Fruit fly (Drosophila melanogaster): ENCODE results near the gene neur.

neur gene

DNA sequence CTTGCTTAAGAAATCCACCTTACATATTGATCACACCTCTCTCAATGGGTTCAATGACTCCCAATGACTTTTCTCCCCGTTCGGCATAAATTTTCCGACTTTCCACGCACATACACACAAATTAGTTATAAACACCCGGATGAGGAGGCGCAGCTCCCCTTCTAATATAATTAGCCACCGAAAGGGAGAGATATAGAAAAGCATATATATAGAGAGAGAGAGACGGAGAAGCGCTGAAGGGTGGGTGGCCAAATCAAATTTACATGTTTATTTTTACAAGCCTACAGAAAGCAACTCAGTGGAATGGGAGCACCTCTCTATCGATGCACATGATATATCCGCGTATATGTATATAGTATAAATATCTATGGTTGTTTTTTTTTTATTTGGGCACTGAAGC, 10.6 kb downstream of the neur start:
- TF ChIP-seq Eip75B (GFP tag; optimal IDR thresholded peaks at IDR 0.05) = no peak
- peak; percentile 31 for TF ChIP-seq fkh (GFP tag; optimal IDR thresholded peaks at IDR 0.05)

DNA sequence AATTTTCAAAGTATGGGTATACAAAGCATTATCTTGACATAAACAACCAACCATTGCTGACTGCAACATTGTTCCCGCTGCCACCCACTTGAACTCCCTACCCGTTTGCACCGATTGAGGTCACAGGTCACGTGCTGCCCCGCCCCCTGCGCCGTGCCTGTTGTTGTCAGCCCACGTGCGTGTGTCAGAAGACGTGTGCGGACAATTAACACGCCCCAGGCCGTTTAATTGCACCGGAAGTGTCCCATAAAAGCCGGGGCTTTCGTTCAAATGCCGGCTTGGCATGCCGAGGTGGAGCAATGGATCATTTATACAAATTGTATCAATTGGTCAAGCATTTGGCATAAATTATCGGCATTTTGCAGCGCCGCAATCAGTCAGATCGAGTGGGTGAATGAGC, 12.2 kb downstream of the neur start:
- TF ChIP-seq Eip93F (GFP tag; optimal IDR thresholded peaks at IDR 0.05) = no peak
- no peak for TF ChIP-seq CG15336 (GFP tag; IDR thresholded peaks at IDR 0.05)
- TF ChIP-seq CG3919 (GFP tag; optimal IDR thresholded peaks at IDR 0.05) = no peak
- TF ChIP-seq svp (GFP tag) = no peak
- TF ChIP-seq lz (GFP tag; optimal IDR thresholded peaks at IDR 0.05) = no peak
- TF ChIP-seq fkh (GFP tag; optimal IDR thresholded peaks at IDR 0.05) = no peak
- TF ChIP-seq dac (GFP tag; optimal IDR thresholded peaks at IDR 0.05) = no peak
- TF ChIP-seq CG3032 (tag; optimal IDR thresholded peaks at IDR 0.05) = no peak
- no peak for TF ChIP-seq CG6163 (GFP tag; IDR thresholded peaks at IDR 0.05)
- TF ChIP-seq Ets21C (GFP tag; optimal IDR thresholded peaks at IDR 0.05) = no peak
- TF ChIP-seq CG8119 (GFP tag; IDR thresholded peaks at IDR 0.05) = no peak
- TF ChIP-seq CG7368 (GFP tag; optimal IDR thresholded peaks at IDR 0.05) = no peak
- no peak for TF ChIP-seq CG6792 (GFP tag; optimal IDR thresholded peaks at IDR 0.05)
- TF ChIP-seq Met (GFP tag; optimal IDR thresholded peaks at IDR 0.05) = no peak
- no peak for TF ChIP-seq Eip75B (GFP tag; optimal IDR thresholded peaks at IDR 0.05)
- no peak for TF ChIP-seq OdsH (GFP tag; optimal IDR thresholded peaks at IDR 0.05)
- TF ChIP-seq Hr39 (GFP tag; optimal IDR thresholded peaks at IDR 0.05) = no peak
- TF ChIP-seq vri (GFP tag; optimal IDR thresholded peaks at IDR 0.05) = no peak
- TF ChIP-seq fd85E (GFP tag; optimal IDR thresholded peaks at IDR 0.05) = no peak

- TF ChIP-seq Met (GFP tag; optimal IDR thresholded peaks at IDR 0.05) (no peak), CG11902 (GFP tag; optimal IDR thresholded peaks at IDR 0.05) (no peak), CG11762 (GFP tag; optimal IDR thresholded peaks at IDR 0.05; ENCODE audit: insufficient read depth) (no peak), CG3919 (GFP tag; optimal IDR thresholded peaks at IDR 0.05) (no peak), CG10631 (GFP tag; optimal IDR thresholded peaks at IDR 0.05) (no peak), fd85E (GFP tag; optimal IDR thresholded peaks at IDR 0.05) (no peak), CG8119 (GFP tag; IDR thresholded peaks at IDR 0.05) (no peak), CG34406 (GFP tag; optimal IDR thresholded peaks at IDR 0.05) (no peak), esn (GFP tag; optimal IDR thresholded peaks at IDR 0.05) (no peak), Sox102F (GFP tag; optimal IDR thresholded peaks at IDR 0.05) (no peak), CG6276 (GFP tag; optimal IDR thresholded peaks at IDR 0.05) (no peak), CG32006 (GFP tag; optimal IDR thresholded peaks at IDR 0.05) (no peak), Hr4 (GFP tag; optimal IDR thresholded peaks at IDR 0.05) (no peak), CG11294 (GFP tag; IDR thresholded peaks at IDR 0.05) (no peak), Lpt (GFP tag; optimal IDR thresholded peaks at IDR 0.05) (no peak), Blimp-1 (GFP tag; optimal IDR thresholded peaks at IDR 0.05) (no peak), Gug (GFP tag; IDR thresholded peaks at IDR 0.05) (no peak)
These were observed 14.3 kb downstream of the neur start for dm6 chr3R:9024835-9025510.

DNA sequence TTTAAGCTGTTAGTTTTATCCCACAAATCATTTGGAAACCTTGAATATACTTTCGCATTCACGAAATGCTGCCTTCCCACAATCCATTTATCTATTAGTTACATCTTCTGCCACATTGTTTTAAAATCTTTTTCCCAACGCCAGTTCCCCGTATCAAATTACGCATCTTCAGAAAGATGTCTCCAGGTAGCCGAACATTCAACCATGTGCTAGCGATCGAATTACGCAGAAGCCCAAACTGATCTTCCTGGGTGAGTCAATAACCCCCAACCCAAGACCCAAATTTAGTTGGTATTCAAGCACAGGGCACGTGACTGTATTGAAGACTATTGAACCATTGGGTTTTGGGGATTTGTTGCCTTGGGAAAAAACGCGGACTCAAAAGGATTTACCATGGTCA, 15.3 kb downstream of the neur start:
- no peak for TF ChIP-seq CG8632 (GFP tag; optimal IDR thresholded peaks at IDR 0.05)
- TF ChIP-seq CG9139 (GFP tag; optimal IDR thresholded peaks at IDR 0.05) = no peak
- no peak for TF ChIP-seq cyc (GFP tag; optimal IDR thresholded peaks at IDR 0.05)
- TF ChIP-seq OdsH (GFP tag; optimal IDR thresholded peaks at IDR 0.05) = no peak
- no peak for TF ChIP-seq achi (GFP tag; optimal IDR thresholded peaks at IDR 0.05)
- TF ChIP-seq Blimp-1 (GFP tag; optimal IDR thresholded peaks at IDR 0.05) = no peak
- TF ChIP-seq spab (GFP tag; optimal IDR thresholded peaks at IDR 0.05) = no peak
- no peak for TF ChIP-seq CG10669 (GFP tag; optimal IDR thresholded peaks at IDR 0.05)
- no peak for TF ChIP-seq Ets96B (tag; optimal IDR thresholded peaks at IDR 0.05)
- no peak for TF ChIP-seq dac (GFP tag; optimal IDR thresholded peaks at IDR 0.05)
- TF ChIP-seq lz (GFP tag; optimal IDR thresholded peaks at IDR 0.05) = no peak
- TF ChIP-seq fd85E (GFP tag; optimal IDR thresholded peaks at IDR 0.05) = no peak
- no peak for TF ChIP-seq CG11902 (GFP tag; optimal IDR thresholded peaks at IDR 0.05)
- no peak for TF ChIP-seq CG10631 (GFP tag; optimal IDR thresholded peaks at IDR 0.05)
- TF ChIP-seq Smox (GFP tag; optimal IDR thresholded peaks at IDR 0.05) = no peak
- no peak for TF ChIP-seq Lpt (GFP tag; optimal IDR thresholded peaks at IDR 0.05)
